Fruit fly (Drosophila melanogaster) whole organism, wandering third instar larva: ENCODE measurements around the gene CG17786.

ENCODE experiments used
- CG32264 ChIP-seq: fragments of 200-800 bp; sonication (Bioruptor generic); optimal IDR thresholded peaks from 2 replicates; lab custom pipeline; 2016; ENCODE audit warnings: missing biosample characterization, missing genetic modification characterization
- CG9705 ChIP-seq: fragments of 200-800 bp; sonication (Bioruptor generic); optimal IDR thresholded peaks from 2 replicates; lab custom pipeline; 2018; ENCODE audit warnings: missing biosample characterization, mild to moderate bottlenecking, missing genetic modification characterization
- CrebA ChIP-seq: fragments of 200-800 bp; sonication (Bioruptor generic); optimal IDR thresholded peaks from 2 replicates; lab custom pipeline; 2016; ENCODE audit warnings: missing biosample characterization, mild to moderate bottlenecking, missing genetic modification characterization, borderline replicate concordance
- Dif ChIP-seq: fragments of 200-275, 200-300 bp; sonication (Bioruptor generic); optimal IDR thresholded peaks from 2 replicates; lab custom pipeline; 2018; ENCODE audit warnings: missing biosample characterization, missing genetic modification characterization; ENCODE audit not compliant: partially characterized antibody
- GATAd ChIP-seq: sonication (Bioruptor generic); optimal IDR thresholded peaks from 2 replicates; lab custom pipeline; 2016; ENCODE audit warnings: missing biosample characterization, missing genetic modification characterization
- HLH106 ChIP-seq: fragments of 200-800 bp; optimal IDR thresholded peaks from 3 replicates; lab custom pipeline; 2019; ENCODE audit warnings: missing biosample characterization, mild to moderate bottlenecking, missing genetic modification characterization, moderate library complexity
- Hnf4 ChIP-seq: fragments of 200-800 bp; sonication (Bioruptor generic); optimal IDR thresholded peaks from 2 replicates; lab custom pipeline; 2016; ENCODE audit warnings: missing biosample characterization, mild to moderate bottlenecking, missing genetic modification characterization
- Hr78 ChIP-seq: fragments of >200 bp; optimal IDR thresholded peaks from 2 replicates; lab custom pipeline; 2017; ENCODE audit warnings: missing biosample characterization, missing genetic modification characterization
- Jra ChIP-seq: sonication (Bioruptor generic); optimal IDR thresholded peaks from 2 replicates; lab custom pipeline; 2016; ENCODE audit warnings: missing biosample characterization, missing genetic modification characterization
- Mio ChIP-seq: sonication (Bioruptor generic); optimal IDR thresholded peaks from 2 replicates; lab custom pipeline; 2016; ENCODE audit warnings: missing biosample characterization, missing genetic modification characterization
- N ChIP-seq: fragments of >200 bp; optimal IDR thresholded peaks from 2 replicates; lab custom pipeline; 2018; ENCODE audit warnings: missing biosample characterization, missing external identifiers, missing genetic modification characterization
- OdsH ChIP-seq: fragments of 200-800 bp; sonication (Bioruptor generic); optimal IDR thresholded peaks from 2 replicates; lab custom pipeline; 2016; ENCODE audit warnings: missing biosample characterization, mild to moderate bottlenecking, missing genetic modification characterization
- Rel ChIP-seq, 2 experiments: fragments of 200-800 bp; sonication (Bioruptor generic) in 1 of 2; optimal IDR thresholded peaks; 2 replicates in 1 of 2; 3 replicates in 1 of 2; lab custom pipeline; 2016 to 2019; ENCODE audit warnings: mild to moderate bottlenecking in 2 of 2, missing biosample characterization in 2 of 2, missing genetic modification characterization in 2 of 2, moderate library complexity in 1 of 2
- Sp1 ChIP-seq: fragments of 200-800 bp; sonication (Bioruptor generic); optimal IDR thresholded peaks from 3 replicates; lab custom pipeline; 2019; ENCODE audit warnings: missing biosample characterization, mild to moderate bottlenecking, missing genetic modification characterization, moderate library complexity
- Vsx2 ChIP-seq: fragments of 200-300, 225-300 bp; sonication (Bioruptor generic); optimal IDR thresholded peaks from 2 replicates; lab custom pipeline; 2018; ENCODE audit warnings: missing biosample characterization, missing genetic modification characterization; ENCODE audit not compliant: partially characterized antibody
- brk ChIP-seq: fragments of 200-800 bp; sonication (Bioruptor generic); optimal IDR thresholded peaks from 2 replicates; lab custom pipeline; 2016; ENCODE audit warnings: missing biosample characterization, mild to moderate bottlenecking, missing genetic modification characterization
- dl ChIP-seq, 2 experiments: fragments of 175-275, 200-275 bp in 1 of 2; fragments of 200-275 bp in 1 of 2; sonication (Bioruptor generic); optimal IDR thresholded peaks; lab custom pipeline; 2018; ENCODE audit warnings: mild to moderate bottlenecking in 2 of 2, missing biosample characterization in 2 of 2, missing genetic modification characterization in 2 of 2, moderate library complexity in 2 of 2; ENCODE audit not compliant: partially characterized antibody in 2 of 2, insufficient read depth in 1 of 2
- dmrt93B ChIP-seq: fragments of 200-800 bp; sonication (Bioruptor generic); optimal IDR thresholded peaks from 2 replicates; lab custom pipeline; 2018; ENCODE audit warnings: missing biosample characterization, mild to moderate bottlenecking, missing genetic modification characterization
- ey ChIP-seq: fragments of 200-800 bp; sonication (Bioruptor generic); optimal IDR thresholded peaks from 2 replicates; lab custom pipeline; 2016; ENCODE audit warnings: missing biosample characterization, missing genetic modification characterization
- foxo ChIP-seq, 2 experiments: fragments of 200-800 bp; sonication (Bioruptor generic); optimal IDR thresholded peaks; 2 replicates in 1 of 2; 3 replicates in 1 of 2; lab custom pipeline; 2016 to 2017; ENCODE audit warnings: missing biosample characterization in 2 of 2, missing genetic modification characterization in 2 of 2
- fru ChIP-seq: fragments of 200-800 bp; sonication (Bioruptor generic); optimal IDR thresholded peaks from 3 replicates; lab custom pipeline; 2016; ENCODE audit warnings: missing biosample characterization, mild to moderate bottlenecking, missing genetic modification characterization
- h ChIP-seq: fragments of 200-800 bp; sonication (Bioruptor generic); optimal IDR thresholded peaks from 3 replicates; lab custom pipeline; 2016; ENCODE audit warnings: missing biosample characterization, mild to moderate bottlenecking, missing genetic modification characterization
- pan ChIP-seq: fragments of >200 bp; optimal IDR thresholded peaks from 2 replicates; lab custom pipeline; 2017
- psq ChIP-seq: fragments of 200-800 bp; sonication (Bioruptor generic); optimal IDR thresholded peaks from 3 replicates; lab custom pipeline; 2017; ENCODE audit warnings: missing biosample characterization, mild to moderate bottlenecking, missing genetic modification characterization, moderate library complexity
- rgr ChIP-seq: fragments of 200-800 bp; sonication (Bioruptor generic); optimal IDR thresholded peaks from 3 replicates; lab custom pipeline; 2016; ENCODE audit warnings: missing biosample characterization, mild to moderate bottlenecking, missing genetic modification characterization
- sage ChIP-seq: fragments of 200-800 bp; sonication (Bioruptor generic); optimal IDR thresholded peaks from 2 replicates; lab custom pipeline; 2016; ENCODE audit warnings: missing biosample characterization, mild to moderate bottlenecking, missing genetic modification characterization
- sv ChIP-seq: fragments of 200-800 bp; sonication (Bioruptor generic); optimal IDR thresholded peaks from 3 replicates; lab custom pipeline; 2016; ENCODE audit warnings: missing biosample characterization, missing genetic modification characterization
- tai ChIP-seq: sonication (Bioruptor generic); optimal IDR thresholded peaks from 2 replicates; lab custom pipeline; 2016; ENCODE audit warnings: missing biosample characterization, missing genetic modification characterization
- usp ChIP-seq: fragments of >200 bp; optimal IDR thresholded peaks from 2 replicates; lab custom pipeline; 2017; ENCODE audit warnings: missing biosample characterization, missing genetic modification characterization
- woc ChIP-seq: sonication (Bioruptor generic); optimal IDR thresholded peaks from 2 replicates; lab custom pipeline; 2016; ENCODE audit warnings: missing biosample characterization, mild to moderate bottlenecking, missing genetic modification characterization

The CG17786 gene

dm6 chr3R:24206341-24207114 is 12.0 kb downstream of the CG17786 start (continued):
- no peak for TF ChIP-seq psq
- peak; percentile 1 for TF ChIP-seq ey (GFP tag; lab: Kevin White, UChicago)
- TF ChIP-seq CG9705 (GFP tag; lab: Kevin White, UChicago) = no peak
- TF ChIP-seq Hr78 = no peak
- no peak for TF ChIP-seq OdsH (GFP tag; lab: Kevin White, UChicago)
- no peak for TF ChIP-seq woc (GFP tag; lab: Kevin White, UChicago)
- no peak for TF ChIP-seq Jra (GFP tag; lab: Kevin White, UChicago)

dm6 chr3R:24205935-24206334 is 12.6 kb downstream of the CG17786 start:
- TF ChIP-seq pan (lab: Kevin White, UChicago) = peak; percentile 54
- TF ChIP-seq fru = no peak
- TF ChIP-seq foxo (GFP tag; optimal IDR thresholded peaks at IDR 0.05; lab: Kevin White, UChicago) = peak in 1 of 2 experiments; percentile 53
- peak; percentile 19 for TF ChIP-seq rgr
- peak; percentile 27 for TF ChIP-seq HLH106 (tag; lab: Kevin White, UChicago)
- no peak for TF ChIP-seq CG9705 (GFP tag; lab: Kevin White, UChicago)
- TF ChIP-seq h (GFP tag; lab: Kevin White, UChicago) = no peak
- TF ChIP-seq OdsH (GFP tag; lab: Kevin White, UChicago) = peak; percentile 23
- peak; percentile 50 for TF ChIP-seq dmrt93B (GFP tag; lab: Kevin White, UChicago)
- peak; percentile 41 for TF ChIP-seq psq
- TF ChIP-seq N (GFP tag; lab: Kevin White, UChicago) = no peak
- no peak for TF ChIP-seq CrebA (GFP tag; lab: Kevin White, UChicago)
- no peak for TF ChIP-seq usp (GFP tag; lab: Kevin White, UChicago)
- TF ChIP-seq Sp1 (GFP tag; lab: Kevin White, UChicago) = peak; percentile 43
- TF ChIP-seq Rel (GFP tag; optimal IDR thresholded peaks at IDR 0.05; lab: Kevin White, UChicago) = no peak
- no peak for TF ChIP-seq Rel (tag; optimal IDR thresholded peaks at IDR 0.05; lab: Kevin White, UChicago)
- TF ChIP-seq tai = no peak

- no peak for TF ChIP-seq fru
- TF ChIP-seq CG32264 (GFP tag; lab: Kevin White, UChicago) = no peak
- TF ChIP-seq h (GFP tag; lab: Kevin White, UChicago) = no peak
- TF ChIP-seq CrebA (GFP tag; lab: Kevin White, UChicago) = no peak
- no peak for TF ChIP-seq Mio (GFP tag; lab: Kevin White, UChicago)
- TF ChIP-seq sv = no peak
- TF ChIP-seq GATAd = no peak
- no peak for TF ChIP-seq woc (GFP tag; lab: Kevin White, UChicago)
- no peak for TF ChIP-seq HLH106 (tag; lab: Kevin White, UChicago)
- no peak for TF ChIP-seq Hnf4 (GFP tag; lab: Kevin White, UChicago)
- TF ChIP-seq pan (lab: Kevin White, UChicago) = no peak
- no peak for TF ChIP-seq Vsx2 (GFP tag; lab: Kevin White, UChicago)
- no peak for TF ChIP-seq usp (GFP tag; lab: Kevin White, UChicago)
- TF ChIP-seq dl (GFP tag; optimal IDR thresholded peaks at IDR 0.05; lab: Kevin White, UChicago; ENCODE audit: insufficient read depth in 1 of 2, partially characterized antibody in 2 of 2) = no peak
- TF ChIP-seq rgr = no peak
- no peak for TF ChIP-seq Dif (GFP tag; lab: Kevin White, UChicago)
- TF ChIP-seq, all 38 proteins: peak for 0
Measured at dm6 chr3R:24205234-24205894, 13.2 kb downstream of the CG17786 start.

dm6 chr3R:24204022-24204421 is 14.5 kb downstream of the CG17786 start:
- no peak for TF ChIP-seq CG32264 (GFP tag; lab: Kevin White, UChicago)
- no peak for TF ChIP-seq h (GFP tag; lab: Kevin White, UChicago)
- TF ChIP-seq dmrt93B (GFP tag; lab: Kevin White, UChicago) = no peak
- no peak for TF ChIP-seq usp (GFP tag; lab: Kevin White, UChicago)
- no peak for TF ChIP-seq sage
- TF ChIP-seq N (GFP tag; lab: Kevin White, UChicago) = no peak
- no peak for TF ChIP-seq brk
- TF ChIP-seq, all 38 proteins: peak for 0
